Worm (Caenorhabditis elegans) whole organism, L2 larva: ENCODE measurements around the gene srw-120.

Source experiments
- aly-2 ChIP-seq: fragments of 150-350 bp; optimal IDR thresholded peaks from 2 replicates; lab custom pipeline; 2014; ENCODE audit warnings: missing biosample characterization, missing genetic modification characterization
- nhr-237 ChIP-seq: fragments of 150-350 bp; optimal IDR thresholded peaks from 2 replicates; lab custom pipeline; 2014; ENCODE audit warnings: missing biosample characterization, missing genetic modification characterization
- nhr-77 ChIP-seq: fragments of 150-350 bp; optimal IDR thresholded peaks from 2 replicates; lab custom pipeline; 2014; ENCODE audit warnings: missing biosample characterization, missing genetic modification characterization
- unc-55 ChIP-seq: fragments of 150-350 bp; sonication (generic microtip); optimal IDR thresholded peaks from 3 replicates; lab custom pipeline; 2014; ENCODE audit warnings: missing biosample characterization, missing genetic modification reagents, missing genetic modification characterization
- ztf-4 ChIP-seq: fragments of 150-350 bp; optimal IDR thresholded peaks from 2 replicates; lab custom pipeline; 2014; ENCODE audit warnings: missing biosample characterization, missing genetic modification characterization

DNA sequence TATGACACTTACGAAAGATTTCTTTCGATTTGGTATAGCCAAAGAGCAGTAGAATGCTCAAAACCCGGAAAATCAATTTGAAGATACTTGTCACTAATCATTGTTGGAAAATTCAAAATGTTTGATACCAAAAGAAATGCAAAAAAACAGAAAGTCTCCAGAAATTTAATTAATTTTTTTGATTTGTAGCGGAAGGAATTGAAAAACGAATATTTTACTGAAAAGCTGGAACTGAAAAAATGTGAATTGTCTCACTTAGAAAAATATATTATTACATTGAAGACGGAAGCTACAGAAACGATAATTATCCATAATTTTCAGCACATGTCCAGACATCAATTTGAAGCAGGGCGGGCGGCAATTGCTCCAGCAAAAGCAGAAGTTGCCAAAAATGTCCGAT, 33.0 kb downstream of the srw-120 start, which contains the start of gene srw-138:
- TF ChIP-seq nhr-77 (tag; lab: Kevin White, UChicago) (no peak), nhr-237 (tag; lab: Kevin White, UChicago) (no peak), aly-2 (tag; lab: Kevin White, UChicago) (no peak), ztf-4 (tag; lab: Kevin White, UChicago) (no peak), unc-55 (GFP tag; lab: Kevin White, UChicago) (no peak)
